Fruit fly (Drosophila melanogaster) whole organism, wandering third instar larva: ENCODE measurements around the gene kst.

Experiments used
- Dif ChIP-seq: fragments of 200-275, 200-300 bp; sonication (Bioruptor generic); optimal IDR thresholded peaks from 2 replicates; lab custom pipeline; 2018; ENCODE audit warnings: missing biosample characterization, missing genetic modification characterization; ENCODE audit not compliant: partially characterized antibody
- Jra ChIP-seq: sonication (Bioruptor generic); optimal IDR thresholded peaks from 2 replicates; lab custom pipeline; 2016; ENCODE audit warnings: missing biosample characterization, missing genetic modification characterization
- Rel ChIP-seq, 2 experiments: fragments of 200-800 bp; sonication (Bioruptor generic) in 1 of 2; optimal IDR thresholded peaks; 2 replicates in 1 of 2; 3 replicates in 1 of 2; lab custom pipeline; 2016 to 2019; ENCODE audit warnings: mild to moderate bottlenecking in 2 of 2, missing biosample characterization in 2 of 2, missing genetic modification characterization in 2 of 2, moderate library complexity in 1 of 2

DNA sequence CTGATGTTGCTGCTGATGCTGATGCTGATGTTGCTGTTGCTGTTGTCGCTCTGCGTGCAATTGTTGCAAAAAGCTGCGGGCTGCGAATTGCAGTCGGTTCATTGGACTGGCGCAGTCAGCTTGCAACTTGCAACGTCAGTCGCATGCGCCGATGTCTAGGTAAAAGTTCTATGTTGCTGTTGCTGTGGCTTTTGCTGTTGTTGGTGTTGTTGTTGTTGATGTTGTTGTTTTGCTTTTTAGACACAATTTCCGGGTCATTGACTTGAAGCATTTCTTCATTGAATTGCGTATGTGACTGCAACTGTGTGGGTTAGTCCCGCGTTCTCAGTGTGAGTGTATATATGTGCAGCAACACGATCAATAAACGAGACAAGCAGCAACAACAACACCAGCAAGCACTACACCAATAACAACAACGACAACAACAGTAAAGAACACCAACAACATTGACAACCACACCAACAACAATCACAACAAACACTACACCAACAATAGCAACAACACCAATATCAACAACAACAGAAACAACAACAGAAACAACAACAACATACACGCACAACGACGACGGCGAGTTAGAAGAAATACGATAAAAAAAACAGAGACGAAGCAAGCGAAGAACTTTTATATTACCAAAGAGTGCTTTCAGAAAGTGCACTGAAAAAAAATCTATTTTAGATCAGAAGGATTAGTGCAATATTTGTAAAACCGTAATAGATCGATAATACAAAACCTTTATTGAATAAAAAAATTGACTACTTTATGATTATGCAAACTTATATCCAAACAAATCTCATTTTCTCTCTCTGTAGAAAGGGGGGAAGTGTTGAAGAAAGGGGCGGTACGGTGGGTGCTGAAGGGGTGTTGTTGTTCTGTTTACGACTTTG is 57.5 kb downstream of the kst start:
- TF ChIP-seq Rel (GFP tag; optimal IDR thresholded peaks at IDR 0.05; lab: Kevin White, UChicago) = no peak
- TF ChIP-seq Rel (tag; optimal IDR thresholded peaks at IDR 0.05; lab: Kevin White, UChicago) = peak; percentile 84
- TF ChIP-seq Jra = peak; percentile 81
- TF ChIP-seq Dif (GFP tag; lab: Kevin White, UChicago) = no peak
